Worm (Caenorhabditis elegans) whole organism, L3 larva: ENCODE measurements around the gene pifk-1.

Experiments used
- daf-12 ChIP-seq: fragments of 150-350 bp; optimal IDR thresholded peaks from 2 replicates; lab custom pipeline; 2014; ENCODE audit warnings: missing biosample characterization, missing genetic modification reagents, missing genetic modification characterization
- egl-27 ChIP-seq: sonication (generic microtip); optimal IDR thresholded peaks from 4 replicates; lab custom pipeline; 2017; ENCODE audit warnings: missing biosample characterization, missing genetic modification reagents, missing genetic modification characterization
- elt-1 ChIP-seq: fragments of 150-350 bp; optimal IDR thresholded peaks from 2 replicates; lab custom pipeline; 2014; ENCODE audit warnings: missing biosample characterization, missing genetic modification characterization
- elt-2 ChIP-seq: sonication (generic microtip); optimal IDR thresholded peaks from 2 replicates; lab custom pipeline; 2016; ENCODE audit warnings: missing genetic modification reagents, mild to moderate bottlenecking, missing genetic modification characterization, missing compliant biosample characterization
- fos-1 ChIP-seq: fragments of 150-350 bp; optimal IDR thresholded peaks from 2 replicates; lab custom pipeline; 2014; ENCODE audit warnings: missing biosample characterization, missing genetic modification characterization
- lsy-12 ChIP-seq: sonication (generic microtip); optimal IDR thresholded peaks from 2 replicates; lab custom pipeline; 2016; ENCODE audit warnings: mild to moderate bottlenecking, missing genetic modification characterization, missing compliant biosample characterization
- nhr-11 ChIP-seq: fragments of 150-350 bp; optimal IDR thresholded peaks from 2 replicates; lab custom pipeline; 2014; ENCODE audit warnings: missing biosample characterization, missing genetic modification characterization
- pha-4 ChIP-seq: fragments of 150-350 bp; optimal IDR thresholded peaks from 2 replicates; lab custom pipeline; 2014; ENCODE audit warnings: missing biosample characterization, missing genetic modification reagents, missing genetic modification characterization
- snpc-4 ChIP-seq: fragments of 150-350 bp; optimal IDR thresholded peaks from 2 replicates; lab custom pipeline; 2014; ENCODE audit warnings: missing biosample characterization, missing genetic modification characterization
- tbx-2 ChIP-seq: sonication (generic microtip); optimal IDR thresholded peaks from 2 replicates; lab custom pipeline; 2016; ENCODE audit warnings: mild to moderate bottlenecking, missing genetic modification characterization, missing compliant biosample characterization
- ztf-11 ChIP-seq: fragments of 150-350 bp; optimal IDR thresholded peaks from 2 replicates; lab custom pipeline; 2014; ENCODE audit warnings: missing biosample characterization, missing genetic modification characterization
- ztf-4 ChIP-seq: fragments of 150-350 bp; optimal IDR thresholded peaks from 2 replicates; lab custom pipeline; 2014; ENCODE audit warnings: missing biosample characterization, missing genetic modification characterization

DNA sequence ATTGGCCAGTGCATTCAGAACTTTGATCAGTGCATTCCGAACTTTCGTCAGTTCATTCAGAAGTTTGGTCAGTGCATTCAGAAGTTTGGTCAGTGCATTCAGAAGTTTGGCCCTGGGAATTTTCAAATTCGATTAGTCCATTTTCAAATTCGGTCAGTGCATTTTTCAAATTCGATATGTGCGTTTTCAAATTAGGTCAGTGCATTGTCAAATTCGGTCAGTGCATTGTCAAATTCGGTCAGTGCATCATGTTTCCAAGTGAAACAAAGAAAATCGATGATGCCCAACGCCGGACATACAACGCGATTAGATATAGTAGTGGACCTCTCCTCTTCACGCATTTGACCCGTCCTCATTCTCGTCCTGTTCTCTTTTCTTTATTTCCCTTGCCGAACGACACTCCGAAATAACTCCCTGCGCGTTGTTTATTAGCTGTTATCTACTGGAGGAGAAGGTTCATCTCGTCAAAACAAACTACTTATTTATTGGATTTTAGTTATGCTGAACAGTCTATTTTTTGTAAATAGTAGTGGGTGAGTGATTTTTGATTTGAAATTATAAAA lies 30.3 kb upstream of the pifk-1 start, which contains the start of gene apm-3:
- TF ChIP-seq lsy-12 (tag; lab: Kevin White, UChicago): no peak
- no peak for TF ChIP-seq snpc-4 (tag; lab: Kevin White, UChicago)
- TF ChIP-seq daf-12 (tag; lab: Kevin White, UChicago): no peak
- no peak for TF ChIP-seq nhr-11 (tag; lab: Kevin White, UChicago)
- TF ChIP-seq elt-2 (tag; lab: Kevin White, UChicago): peak; percentile 15
- TF ChIP-seq egl-27 (tag; lab: Kevin White, UChicago): no peak
- no peak for TF ChIP-seq ztf-11
- no peak for TF ChIP-seq fos-1 (tag; lab: Kevin White, UChicago)
- TF ChIP-seq tbx-2 (tag; lab: Kevin White, UChicago): no peak
- TF ChIP-seq pha-4 (tag; lab: Kevin White, UChicago): peak; percentile 25
- no peak for TF ChIP-seq elt-1 (tag; lab: Kevin White, UChicago)
- TF ChIP-seq ztf-4 (tag; lab: Kevin White, UChicago): no peak
